Worm (Caenorhabditis elegans): ENCODE results near the gene mmaa-1.

mmaa-1 gene

DNA sequence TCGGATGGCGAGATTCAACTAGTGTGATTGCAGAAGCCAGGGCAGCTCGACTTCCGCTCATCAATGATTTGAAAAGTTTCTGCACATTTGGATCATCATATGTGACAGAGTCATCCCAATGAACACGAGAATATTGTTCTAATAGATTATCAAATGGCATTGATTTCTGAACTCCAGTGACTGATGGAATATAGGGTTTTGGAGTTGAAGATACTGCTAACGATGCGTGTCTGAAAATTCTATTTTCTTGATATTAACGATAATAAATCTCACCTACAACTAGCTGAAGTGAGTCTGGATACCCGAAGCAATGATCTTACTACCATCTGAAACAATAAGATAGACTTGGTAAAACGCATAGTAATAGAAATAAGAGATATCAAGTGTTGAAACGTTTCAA lies at the start of gene mmaa-1:
Gene mmaa-1, minus strand, starts transcription at position 328 of the 400 bp plus-strand sequence.
- TF ChIP-seq ama-1 (optimal IDR thresholded peaks at IDR 0.05): peak; percentile 56
- no peak for TF ChIP-seq ceh-9 (tag; optimal IDR thresholded peaks at IDR 0.05)
- peak; percentile 37 for TF ChIP-seq lsy-12 (tag; optimal IDR thresholded peaks at IDR 0.05)

DNA sequence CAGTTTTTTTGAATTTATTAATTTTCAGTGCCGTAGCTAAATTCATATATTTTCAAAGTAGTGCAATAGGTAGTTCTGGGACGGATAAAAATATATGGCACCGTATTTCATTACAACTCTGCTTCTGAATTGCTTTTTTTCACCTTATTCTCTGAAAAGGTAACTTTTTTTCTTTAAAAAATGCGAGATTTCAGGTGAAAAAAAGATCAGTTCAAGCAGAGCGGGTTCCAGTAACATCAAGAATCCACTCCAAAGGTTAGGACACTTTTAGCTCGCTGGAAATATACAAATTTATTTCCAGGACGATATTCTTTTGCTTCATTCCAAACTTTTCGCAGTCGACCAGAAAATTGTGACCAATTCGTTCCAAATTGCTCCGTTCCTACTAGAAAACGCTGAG lies 47.1 kb upstream of the mmaa-1 start, which contains the start of gene T07F8.1:
Gene T07F8.1, plus strand, starts transcription at position 301 of the 400 bp plus-strand sequence.
- TF ChIP-seq mml-1 (tag; optimal IDR thresholded peaks at IDR 0.05) (no peak), egl-27 (tag; optimal IDR thresholded peaks at IDR 0.05) (no peak), snpc-4 (tag; optimal IDR thresholded peaks at IDR 0.05) (no peak), nhr-23 (tag; optimal IDR thresholded peaks at IDR 0.05) (no peak), skn-1 (tag; optimal IDR thresholded peaks at IDR 0.05) (no peak), nhr-25 (tag; optimal IDR thresholded peaks at IDR 0.05) (no peak), nhr-77 (tag; optimal IDR thresholded peaks at IDR 0.05) (no peak), mdl-1 (tag; optimal IDR thresholded peaks at IDR 0.05) (no peak), lin-39 (tag; optimal IDR thresholded peaks at IDR 0.05) (no peak), ceh-16 (tag; optimal IDR thresholded peaks at IDR 0.05) (no peak), nhr-28 (tag; optimal IDR thresholded peaks at IDR 0.05) (no peak), lin-15B (tag; optimal IDR thresholded peaks at IDR 0.05) (no peak), nfya-1 (tag; optimal IDR thresholded peaks at IDR 0.05; ENCODE audit: insufficient read depth) (no peak), hmg-11 (tag; optimal IDR thresholded peaks at IDR 0.05) (no peak), ztf-4 (tag; optimal IDR thresholded peaks at IDR 0.05) (no peak), pqm-1 (tag; optimal IDR thresholded peaks at IDR 0.05) (no peak), nhr-237 (tag; optimal IDR thresholded peaks at IDR 0.05) (no peak), elt-2 (tag; optimal IDR thresholded peaks at IDR 0.05) (no peak), eor-1 (tag; optimal IDR thresholded peaks at IDR 0.05) (no peak), elt-1 (tag; optimal IDR thresholded peaks at IDR 0.05) (no peak)

DNA sequence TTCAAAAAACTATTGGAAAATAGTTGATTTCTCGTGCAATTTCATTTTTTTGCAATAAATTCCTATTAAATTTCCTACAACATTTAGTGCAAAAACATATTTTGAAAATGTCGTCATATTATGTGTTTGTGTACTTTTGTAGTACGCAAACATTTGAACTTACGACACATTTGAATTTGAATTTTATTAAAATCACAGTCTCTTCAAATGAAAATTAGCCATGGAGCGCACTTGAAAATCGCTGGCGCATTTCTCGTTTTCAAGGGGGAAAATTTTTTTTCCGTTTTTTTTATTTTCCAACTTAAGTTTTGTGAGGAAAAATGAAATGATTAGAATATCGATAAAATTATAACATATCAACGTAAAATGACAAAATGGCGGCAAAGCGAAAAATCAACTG lies 46.6 kb upstream of the mmaa-1 start:
- TF ChIP-seq elt-3 (tag; optimal IDR thresholded peaks at IDR 0.05) (no peak), unc-39 (tag; optimal IDR thresholded peaks at IDR 0.05) (no peak), ceh-28 (tag; optimal IDR thresholded peaks at IDR 0.05) (no peak), mdl-1 (tag; optimal IDR thresholded peaks at IDR 0.05) (no peak), lin-15B (tag; optimal IDR thresholded peaks at IDR 0.05) (peak; percentile 13), nhr-77 (tag; optimal IDR thresholded peaks at IDR 0.05) (no peak), ztf-11 (tag; optimal IDR thresholded peaks at IDR 0.05) (no peak), nhr-237 (tag; optimal IDR thresholded peaks at IDR 0.05) (no peak), snpc-4 (tag; optimal IDR thresholded peaks at IDR 0.05) (no peak), jun-1 (tag; optimal IDR thresholded peaks at IDR 0.05) (no peak), pqm-1 (tag; optimal IDR thresholded peaks at IDR 0.05) (no peak), fkh-10 (GFP tag; optimal IDR thresholded peaks at IDR 0.05) (no peak), R02D3.7 (tag; optimal IDR thresholded peaks at IDR 0.05) (no peak), pha-4 (tag; optimal IDR thresholded peaks at IDR 0.05) (peak; percentile 34), elt-2 (tag; optimal IDR thresholded peaks at IDR 0.05) (peak; percentile 10), nhr-23 (tag; optimal IDR thresholded peaks at IDR 0.05) (no peak)

DNA sequence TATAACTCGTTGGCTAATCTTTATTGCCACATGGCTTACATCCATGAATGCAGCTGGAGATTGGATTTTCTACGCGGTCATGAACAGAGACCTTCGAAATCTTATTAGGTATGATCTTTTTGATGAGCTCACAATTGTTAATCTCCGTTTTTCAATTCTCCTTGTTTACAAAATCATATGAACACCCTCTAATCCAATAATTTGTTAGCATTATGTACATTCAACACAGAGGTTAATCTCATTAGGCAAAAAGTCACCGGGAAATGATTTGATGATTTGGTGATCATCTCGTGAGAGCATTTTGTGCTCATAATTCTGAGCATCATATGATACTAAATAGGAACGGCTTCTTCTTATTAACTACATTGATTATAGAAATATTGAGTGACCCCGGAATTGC lies 45.3 kb upstream of the mmaa-1 start:
- no peak for TF ChIP-seq mdl-1 (tag; optimal IDR thresholded peaks at IDR 0.05)
- TF ChIP-seq ceh-9 (tag; optimal IDR thresholded peaks at IDR 0.05): no peak
- TF ChIP-seq jun-1 (tag; optimal IDR thresholded peaks at IDR 0.05): no peak
- no peak for TF ChIP-seq ceh-28 (tag; optimal IDR thresholded peaks at IDR 0.05)
- no peak for TF ChIP-seq ztf-11 (tag; optimal IDR thresholded peaks at IDR 0.05)
- TF ChIP-seq skn-1 (tag; optimal IDR thresholded peaks at IDR 0.05): no peak

DNA sequence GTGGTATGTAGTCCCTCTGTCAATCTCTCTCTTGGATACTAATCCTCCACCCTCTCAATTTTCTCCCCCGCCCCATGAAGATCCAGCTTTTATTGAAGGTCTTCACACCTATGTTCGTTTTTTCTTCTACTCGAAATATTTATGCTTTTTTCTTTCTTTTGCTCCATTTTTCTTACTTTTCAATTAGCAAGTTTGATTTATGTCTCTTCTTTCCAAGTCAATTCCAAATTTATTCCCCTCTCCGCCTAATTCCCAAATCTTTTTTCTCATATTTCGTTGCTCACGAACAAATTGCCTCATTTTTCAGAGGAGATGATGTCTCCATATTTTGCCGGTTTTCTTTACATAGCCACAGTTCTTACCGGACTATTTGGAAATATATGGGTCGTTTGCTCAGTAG lies 43.3 kb upstream of the mmaa-1 start, which contains the start of gene npr-31:
Gene npr-31, plus strand, starts transcription at position 301 of the 400 bp plus-strand sequence.
- no peak for TF ChIP-seq zag-1 (tag; optimal IDR thresholded peaks at IDR 0.05)
- TF ChIP-seq jun-1 (tag; optimal IDR thresholded peaks at IDR 0.05): no peak
- TF ChIP-seq skn-1 (tag; optimal IDR thresholded peaks at IDR 0.05): no peak
- no peak for TF ChIP-seq nfya-1 (tag; optimal IDR thresholded peaks at IDR 0.05; ENCODE audit: insufficient read depth)
- TF ChIP-seq lin-39 (tag; optimal IDR thresholded peaks at IDR 0.05): no peak
- no peak for TF ChIP-seq elt-1 (tag; optimal IDR thresholded peaks at IDR 0.05)
- TF ChIP-seq nhr-43 (tag; optimal IDR thresholded peaks at IDR 0.05; ENCODE audit: poor library complexity, severe bottlenecking): no peak
- no peak for TF ChIP-seq pqm-1 (tag; optimal IDR thresholded peaks at IDR 0.05)
